Fruit fly (Drosophila melanogaster) whole organism, embryonic: Measurements from ENCODE around the gene CG3339.

Experiments
- ATbp ChIP-seq: fragments of 200-800 bp; sonication (Bioruptor generic); optimal IDR thresholded peaks from 2 replicates; lab custom pipeline; 2017; ENCODE audit warnings: missing biosample characterization, mild to moderate bottlenecking, missing genetic modification characterization, missing genetic modification reagents
- Antp ChIP-seq: fragments of 200-800 bp; sonication (Bioruptor generic); optimal IDR thresholded peaks from 3 replicates; lab custom pipeline; 2016; ENCODE audit warnings: missing biosample characterization, missing genetic modification characterization
- Atf3 ChIP-seq: fragments of 200-800 bp; sonication (Bioruptor generic); optimal IDR thresholded peaks from 3 replicates; lab custom pipeline; 2016; ENCODE audit warnings: missing biosample characterization, missing genetic modification characterization
- CG10147 ChIP-seq: fragments of 200-800 bp; sonication (Bioruptor generic); optimal IDR thresholded peaks from 2 replicates; lab custom pipeline; 2019; ENCODE audit warnings: missing biosample characterization, mild to moderate bottlenecking, missing genetic modification characterization, moderate library complexity
- CG10431 ChIP-seq: fragments of 200-800 bp; sonication (Bioruptor generic); optimal IDR thresholded peaks from 3 replicates; lab custom pipeline; 2018; ENCODE audit warnings: missing biosample characterization, mild to moderate bottlenecking, missing genetic modification characterization
- CG11247 ChIP-seq: fragments of 200-800 bp; sonication (Bioruptor generic); IDR thresholded peaks from 2 replicates; pipeline ENCODE4 v1.3.6; 2022; ENCODE audit warnings: missing biosample characterization, missing genetic modification characterization
- CG12659 ChIP-seq: fragments of 200-800 bp; sonication (Bioruptor generic); optimal IDR thresholded peaks from 3 replicates; lab custom pipeline; 2017; ENCODE audit warnings: mild to moderate bottlenecking, missing biosample characterization, missing genetic modification reagents, missing genetic modification characterization
- CG14014 ChIP-seq: fragments of 200-800 bp; sonication (Bioruptor generic); IDR thresholded peaks from 2 replicates; pipeline ENCODE4 v1.3.6; 2022; ENCODE audit warnings: missing biosample characterization, missing genetic modification characterization
- CG14860 ChIP-seq: fragments of 200-800 bp; sonication (Bioruptor generic); IDR thresholded peaks from 3 replicates; pipeline ENCODE4 v1.3.6; 2022; ENCODE audit warnings: missing biosample characterization, missing genetic modification characterization; ENCODE audit not compliant: partially characterized antibody
- CG1603 ChIP-seq: fragments of 200-800 bp; sonication (Bioruptor generic); optimal IDR thresholded peaks from 2 replicates; lab custom pipeline; 2019; ENCODE audit warnings: missing biosample characterization, mild to moderate bottlenecking, missing genetic modification characterization, moderate library complexity
- CG16813 ChIP-seq: fragments of 200-800 bp; sonication (Bioruptor generic); IDR thresholded peaks from 3 replicates; pipeline ENCODE4 v1.3.6; 2022; ENCODE audit warnings: missing biosample characterization, missing genetic modification characterization; ENCODE audit not compliant: partially characterized antibody
- CG30403 ChIP-seq: fragments of 200-800 bp; sonication (Bioruptor generic); optimal IDR thresholded peaks from 3 replicates; lab custom pipeline; 2016; ENCODE audit warnings: missing biosample characterization, missing genetic modification characterization
- CG3065 ChIP-seq: fragments of 200-800 bp; sonication (Bioruptor generic); optimal IDR thresholded peaks from 2 replicates; lab custom pipeline; 2016; ENCODE audit warnings: missing biosample characterization, missing genetic modification characterization
- CG31388 ChIP-seq: fragments of 200-800 bp; sonication (Bioruptor generic); optimal IDR thresholded peaks from 2 replicates; lab custom pipeline; 2016; ENCODE audit warnings: missing biosample characterization, missing genetic modification characterization
- CG3163 ChIP-seq: fragments of 200-800 bp; sonication (Bioruptor generic); optimal IDR thresholded peaks from 3 replicates; lab custom pipeline; 2016; ENCODE audit warnings: missing biosample characterization, missing genetic modification characterization
- CG34376 ChIP-seq: fragments of 200-800 bp; sonication (Bioruptor generic); optimal IDR thresholded peaks from 2 replicates; lab custom pipeline; 2018; ENCODE audit warnings: missing biosample characterization, mild to moderate bottlenecking, missing genetic modification characterization
- CG6175 ChIP-seq: fragments of 200-800 bp; sonication (Bioruptor generic); IDR thresholded peaks from 3 replicates; pipeline ENCODE4 v1.3.6; 2022; ENCODE audit warnings: missing biosample characterization, missing genetic modification characterization
- CG8765 ChIP-seq: fragments of 200-800 bp; sonication (Bioruptor generic); IDR thresholded peaks from 2 replicates; pipeline ENCODE4 v1.3.6; 2022; ENCODE audit warnings: missing biosample characterization, missing genetic modification characterization
- CG8944 ChIP-seq: fragments of 200-800 bp; sonication (Bioruptor generic); optimal IDR thresholded peaks from 3 replicates; lab custom pipeline; 2016; ENCODE audit warnings: missing biosample characterization, missing genetic modification characterization
- CkIIα-i1 ChIP-seq: fragments of 200-800 bp; sonication (Bioruptor generic); IDR thresholded peaks from 2 replicates; pipeline ENCODE4 v1.3.6; 2022; ENCODE audit warnings: missing biosample characterization, missing genetic modification characterization
- D19B ChIP-seq: fragments of 200-800 bp; sonication (Bioruptor generic); optimal IDR thresholded peaks from 2 replicates; lab custom pipeline; 2017; ENCODE audit warnings: missing biosample characterization, mild to moderate bottlenecking, missing genetic modification characterization
- Deaf1 ChIP-seq: fragments of 200-800 bp; optimal IDR thresholded peaks from 3 replicates; lab custom pipeline; 2019; ENCODE audit warnings: missing biosample characterization, mild to moderate bottlenecking, missing genetic modification characterization, moderate library complexity
- Dip2 ChIP-seq: fragments of 200-800 bp; sonication (Bioruptor generic); IDR thresholded peaks from 2 replicates; pipeline ENCODE4 v1.3.6; 2022; ENCODE audit warnings: missing biosample characterization, missing genetic modification characterization
- Doc3 ChIP-seq: fragments of 200-800 bp; sonication (Bioruptor generic); IDR thresholded peaks from 3 replicates; pipeline ENCODE4 v1.3.6; 2022; ENCODE audit warnings: missing biosample characterization, missing genetic modification characterization; ENCODE audit not compliant: partially characterized antibody
- Fer1 ChIP-seq: fragments of 200-800 bp; sonication (Bioruptor generic); optimal IDR thresholded peaks from 2 replicates; lab custom pipeline; 2017; ENCODE audit warnings: missing biosample characterization, mild to moderate bottlenecking, missing genetic modification characterization
- Hmr ChIP-seq: fragments of 200-800 bp; sonication (Bioruptor generic); optimal IDR thresholded peaks from 3 replicates; lab custom pipeline; 2017; ENCODE audit warnings: mild to moderate bottlenecking, missing biosample characterization, missing genetic modification reagents, missing genetic modification characterization
- Hr39 ChIP-seq: fragments of >200 bp; optimal IDR thresholded peaks from 2 replicates; lab custom pipeline; 2017
- Med ChIP-seq: fragments of 200-800 bp; sonication (Bioruptor generic); peaks from one replicate; lab custom pipeline; 2016; ENCODE audit warnings: missing biosample characterization, missing genetic modification characterization, mild to moderate bottlenecking, inconsistent platforms, moderate library complexity
- Mrtf ChIP-seq: fragments of 200-800 bp; sonication (Bioruptor generic); IDR thresholded peaks from 3 replicates; pipeline ENCODE4 v1.3.6; 2022; ENCODE audit warnings: missing biosample characterization, missing genetic modification characterization
- NC2α ChIP-seq: fragments of 200-800 bp; sonication (Bioruptor generic); optimal IDR thresholded peaks from 2 replicates; lab custom pipeline; 2016; ENCODE audit warnings: missing biosample characterization, missing genetic modification characterization
- Rx ChIP-seq: fragments of 200-800 bp; sonication (Bioruptor generic); IDR thresholded peaks from 2 replicates; pipeline ENCODE4 v1.3.6; 2022; ENCODE audit warnings: missing biosample characterization, missing genetic modification characterization
- Taf1 ChIP-seq: fragments of 200-800 bp; sonication (Bioruptor generic); IDR thresholded peaks from 2 replicates; pipeline ENCODE4 v1.3.6; 2022; ENCODE audit warnings: missing biosample characterization, missing genetic modification characterization
- YL-1 ChIP-seq: fragments of 200-800 bp; sonication (Bioruptor generic); optimal IDR thresholded peaks from 3 replicates; lab custom pipeline; 2017; ENCODE audit warnings: missing biosample characterization, mild to moderate bottlenecking, missing genetic modification characterization
- bigmax ChIP-seq: fragments of 200-800 bp; sonication (Bioruptor generic); optimal IDR thresholded peaks from 2 replicates; lab custom pipeline; 2018; ENCODE audit warnings: missing biosample characterization, mild to moderate bottlenecking, missing genetic modification characterization
- btn ChIP-seq: fragments of 200-800 bp; sonication (Bioruptor generic); optimal IDR thresholded peaks from 2 replicates; lab custom pipeline; 2016; ENCODE audit warnings: missing biosample characterization, missing genetic modification characterization
- chinmo ChIP-seq: fragments of 200-800 bp; sonication (Bioruptor generic); IDR thresholded peaks from 4 replicates; pipeline ENCODE4 v1.3.6; 2022; ENCODE audit warnings: missing biosample characterization, missing genetic modification characterization; ENCODE audit not compliant: partially characterized antibody
- dmrt99B ChIP-seq: fragments of 200-800 bp; sonication (Bioruptor generic); optimal IDR thresholded peaks from 2 replicates; lab custom pipeline; 2018; ENCODE audit warnings: missing biosample characterization, mild to moderate bottlenecking, missing genetic modification characterization, moderate library complexity
- en ChIP-seq: fragments of 200-800 bp; sonication (Bioruptor generic); optimal IDR thresholded peaks from 2 replicates; lab custom pipeline; 2016; ENCODE audit warnings: missing biosample characterization, missing genetic modification characterization
- fd102C ChIP-seq: fragments of 200-800 bp; sonication (Bioruptor generic); optimal IDR thresholded peaks from 2 replicates; lab custom pipeline; 2018; ENCODE audit warnings: missing biosample characterization, mild to moderate bottlenecking, missing genetic modification characterization, moderate library complexity
- fd3F ChIP-seq: fragments of 200-800 bp; sonication (Bioruptor generic); optimal IDR thresholded peaks from 2 replicates; lab custom pipeline; 2018; ENCODE audit warnings: missing biosample characterization, mild to moderate bottlenecking, missing genetic modification characterization, moderate library complexity
- gro ChIP-seq: fragments of 200-800 bp; sonication (Bioruptor generic); optimal IDR thresholded peaks from 2 replicates; lab custom pipeline; 2016; ENCODE audit warnings: missing biosample characterization, missing genetic modification characterization
- luna ChIP-seq: fragments of 200-800 bp; sonication (Bioruptor generic); optimal IDR thresholded peaks from 2 replicates; lab custom pipeline; 2016; ENCODE audit warnings: missing biosample characterization, missing genetic modification characterization
- pita ChIP-seq: fragments of 200-800 bp; sonication (Bioruptor generic); optimal IDR thresholded peaks from 2 replicates; lab custom pipeline; 2017; ENCODE audit warnings: missing biosample characterization, mild to moderate bottlenecking, missing genetic modification characterization
- pnt ChIP-seq: fragments of 200-800 bp; sonication (Bioruptor generic); optimal IDR thresholded peaks from 3 replicates; lab custom pipeline; 2016; ENCODE audit warnings: missing biosample characterization, missing genetic modification characterization
- prd ChIP-seq, 3 experiments: fragments of >200 bp in 2 of 3; fragments of 200-800 bp in 1 of 3; sonication (Bioruptor generic) in 1 of 3; optimal IDR thresholded peaks in 2 of 3; IDR thresholded peaks in 1 of 3; 2 replicates in 2 of 3; 3 replicates in 1 of 3; pipeline versions ENCODE4 v1.3.6 to Lab custom; 2017 to 2022; ENCODE audit warnings: missing biosample characterization in 1 of 3, missing genetic modification characterization in 1 of 3
- pros ChIP-seq: fragments of 200-800 bp; sonication (Bioruptor generic); optimal IDR thresholded peaks from 3 replicates; lab custom pipeline; 2019; ENCODE audit warnings: missing biosample characterization, mild to moderate bottlenecking, missing genetic modification characterization, moderate library complexity
- psq ChIP-seq: fragments of 200-800 bp; sonication (Bioruptor generic); optimal IDR thresholded peaks from 2 replicates; lab custom pipeline; 2017; ENCODE audit warnings: missing biosample characterization, missing genetic modification characterization
- repo ChIP-seq: fragments of 200-800 bp; sonication (Bioruptor generic); optimal IDR thresholded peaks from 2 replicates; lab custom pipeline; 2016; ENCODE audit warnings: missing biosample characterization, missing genetic modification characterization
- sc ChIP-seq, 3 experiments: fragments of >200 bp in 2 of 3; fragments of 200-800 bp in 1 of 3; sonication (Bioruptor generic) in 1 of 3; optimal IDR thresholded peaks; 2 replicates in 2 of 3; 3 replicates in 1 of 3; lab custom pipeline; 2017; ENCODE audit warnings: mild to moderate bottlenecking in 1 of 3, missing biosample characterization in 1 of 3, missing genetic modification characterization in 1 of 3, missing genetic modification reagents in 1 of 3
- tup ChIP-seq: fragments of 200-800 bp; sonication (Bioruptor generic); optimal IDR thresholded peaks from 2 replicates; lab custom pipeline; 2016; ENCODE audit warnings: missing biosample characterization, mild to moderate bottlenecking, missing genetic modification characterization, moderate library complexity
- twi ChIP-seq: fragments of 200-800 bp; optimal IDR thresholded peaks from 2 replicates; lab custom pipeline; 2019; ENCODE audit warnings: missing biosample characterization, mild to moderate bottlenecking, missing genetic modification characterization, moderate library complexity

CG3339 gene

DNA sequence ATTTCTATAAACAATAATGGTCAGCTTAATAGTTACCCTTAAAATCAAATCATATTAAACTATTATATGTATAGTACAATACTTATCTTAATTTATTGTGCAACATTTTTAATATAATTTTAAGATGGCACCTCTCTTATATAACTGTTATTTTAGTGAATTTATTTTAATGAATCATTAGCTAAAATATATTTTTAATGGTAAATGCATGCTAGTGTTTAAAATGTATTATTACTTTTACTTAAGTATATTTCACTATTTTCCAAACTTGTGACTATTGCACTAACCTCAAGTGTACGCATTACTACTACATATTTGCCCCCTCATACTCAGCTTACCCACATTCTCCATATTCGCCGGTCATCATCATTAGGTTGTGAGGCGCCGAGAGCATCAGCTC, 75.9 kb downstream of the CG3339 start (continued):
- TF ChIP-seq CG16813 (GFP tag; lab: Robert Waterston, UW) (no peak), chinmo (no peak), fd102C (no peak), pita (GFP tag; lab: Kevin White, UChicago) (no peak), pnt (GFP tag; lab: Kevin White, UChicago) (no peak), CG30403 (GFP tag; lab: Kevin White, UChicago) (peak; percentile 77), dmrt99B (tag; lab: Kevin White, UChicago) (peak; percentile 92), Taf1 (GFP tag; lab: Robert Waterston, UW) (no peak), Hr39 (lab: Kevin White, UChicago) (no peak), en (no peak), psq (GFP tag; lab: Kevin White, UChicago) (peak; percentile 52), Deaf1 (tag; lab: Kevin White, UChicago) (peak; percentile 75), Dip2 (GFP tag; lab: Robert Waterston, UW) (no peak), Hmr (GFP tag; lab: Kevin White, UChicago) (peak; percentile 71), tup (no peak), prd (optimal IDR thresholded peaks at IDR 0.05; lab: Kevin White, UChicago) (no peak), prd (GFP tag; IDR thresholded peaks at IDR 0.05; lab: Robert Waterston, UW) (peak; percentile 5; the same call in 1 of the 3 replicates), gro (no peak), NC2α (no peak), Antp (GFP tag; lab: Kevin White, UChicago) (no peak), ATbp (GFP tag; lab: Kevin White, UChicago) (peak; percentile 53), CG10431 (GFP tag; lab: Kevin White, UChicago) (peak; percentile 27), repo (GFP tag; lab: Kevin White, UChicago) (no peak), CG11247 (no peak), CG12659 (peak; percentile 87), CG3065 (peak; percentile 12), Fer1 (GFP tag; lab: Kevin White, UChicago) (peak; percentile 81), CG8944 (GFP tag; lab: Kevin White, UChicago) (no peak), CG14014 (GFP tag; lab: Robert Waterston, UW) (no peak), CkIIα-i1 (GFP tag; lab: Robert Waterston, UW) (no peak), D19B (GFP tag; lab: Kevin White, UChicago) (peak; percentile 10), sc (optimal IDR thresholded peaks at IDR 0.05; lab: Kevin White, UChicago) (no peak), sc (GFP tag; optimal IDR thresholded peaks at IDR 0.05; lab: Kevin White, UChicago) (peak; percentile 39), bigmax (GFP tag; lab: Kevin White, UChicago) (no peak), CG8765 (GFP tag; lab: Robert Waterston, UW) (no peak), CG1603 (no peak), CG34376 (GFP tag; lab: Kevin White, UChicago) (no peak), CG6175 (no peak), Med (GFP tag; lab: Kevin White, UChicago) (no peak), fd3F (peak; percentile 64), CG14860 (GFP tag; lab: Robert Waterston, UW) (no peak), Atf3 (GFP tag; lab: Kevin White, UChicago) (no peak), CG31388 (GFP tag; lab: Kevin White, UChicago) (no peak), btn (GFP tag; lab: Kevin White, UChicago) (no peak), CG10147 (peak; percentile 83), YL-1 (GFP tag; lab: Kevin White, UChicago) (no peak), Rx (no peak), pros (GFP tag; lab: Kevin White, UChicago) (peak; percentile 35), luna (no peak), Doc3 (GFP tag; lab: Robert Waterston, UW) (no peak), CG3163 (no peak), Mrtf (no peak), twi (peak; percentile 78)
